Worm (Caenorhabditis elegans): ENCODE results near the gene W09H1.3.
A peak's percentile ranks its signal among the peaks of the same experiment; 100 is the strongest.

The W09H1.3 gene

DNA sequence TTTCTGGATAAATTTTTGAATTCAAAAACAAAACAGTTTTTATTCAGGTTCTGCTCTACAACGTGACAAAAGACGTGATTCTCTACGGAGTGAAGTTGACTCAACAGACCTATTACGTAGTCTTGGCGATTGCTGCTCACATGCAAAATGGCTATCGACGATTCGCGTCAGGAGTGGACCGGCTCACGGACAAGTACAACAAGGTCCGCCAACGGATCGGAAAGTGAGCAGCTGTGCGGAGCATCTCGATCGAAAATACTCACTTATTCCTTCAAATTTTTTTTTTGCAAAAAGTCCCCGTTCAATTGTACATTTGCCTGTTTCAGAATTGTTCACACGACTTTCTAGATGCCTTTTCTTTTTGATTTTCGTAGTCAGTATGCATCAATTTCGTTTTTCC lies 24.4 kb upstream of the W09H1.3 start:
- TF ChIP-seq mls-2 (tag; optimal IDR thresholded peaks at IDR 0.05), result no peak
- TF ChIP-seq lsy-2 (tag; optimal IDR thresholded peaks at IDR 0.05), result no peak

ce11 chrII:13163009-13163408 lies 21.2 kb upstream of the W09H1.3 start:
- no peak for TF ChIP-seq hlh-1 (tag; optimal IDR thresholded peaks at IDR 0.05)
- TF ChIP-seq sptf-1 (tag; optimal IDR thresholded peaks at IDR 0.05), result no peak
- no peak for TF ChIP-seq lin-13 (tag; optimal IDR thresholded peaks at IDR 0.05)
- no peak for TF ChIP-seq elt-1 (tag; optimal IDR thresholded peaks at IDR 0.05; ENCODE audit: borderline replicate concordance, insufficient read depth)
- TF ChIP-seq ceh-43 (GFP tag; optimal IDR thresholded peaks at IDR 0.05), result no peak
- TF ChIP-seq nhr-28 (tag; optimal IDR thresholded peaks at IDR 0.05), result no peak
- TF ChIP-seq M03D4.4 (tag; optimal IDR thresholded peaks at IDR 0.05), result no peak
- no peak for TF ChIP-seq flh-1 (GFP tag; optimal IDR thresholded peaks at IDR 0.05)
- no peak for TF ChIP-seq zip-8 (tag; optimal IDR thresholded peaks at IDR 0.05)
- no peak for TF ChIP-seq nhr-237 (tag; optimal IDR thresholded peaks at IDR 0.05)
- TF ChIP-seq ztf-11 (tag; optimal IDR thresholded peaks at IDR 0.05), result no peak
- TF ChIP-seq ces-1 (GFP tag; optimal IDR thresholded peaks at IDR 0.05), result no peak
- no peak for TF ChIP-seq nhr-76 (tag; optimal IDR thresholded peaks at IDR 0.05)
- no peak for TF ChIP-seq unc-62 (GFP tag; optimal IDR thresholded peaks at IDR 0.05)
- no peak for TF ChIP-seq pha-4 (tag; optimal IDR thresholded peaks at IDR 0.05)

DNA sequence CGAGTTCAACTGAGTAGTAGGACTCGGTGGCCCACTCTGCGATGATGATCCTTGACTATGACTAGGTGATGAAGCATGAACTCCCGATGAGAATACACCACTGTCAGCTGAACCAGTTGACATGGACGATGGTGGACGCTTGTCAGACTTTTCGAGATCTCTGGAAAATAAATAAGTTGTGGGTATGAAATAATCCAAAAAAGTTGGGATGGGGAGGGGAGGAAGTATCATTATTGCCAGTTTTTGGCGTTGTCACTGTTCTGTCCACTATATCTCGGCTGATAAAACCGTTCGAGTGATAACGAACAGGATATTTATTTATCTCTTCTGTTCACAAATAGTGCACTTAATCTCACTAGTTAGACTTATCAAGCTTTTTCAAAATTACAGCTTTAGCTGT lies 20.2 kb upstream of the W09H1.3 start:
- TF ChIP-seq pha-4 (tag; optimal IDR thresholded peaks at IDR 0.05), result no peak
- TF ChIP-seq blmp-1 (tag; optimal IDR thresholded peaks at IDR 0.05), result no peak
- TF ChIP-seq nhr-237 (tag; optimal IDR thresholded peaks at IDR 0.05), result no peak
- TF ChIP-seq lin-13 (tag; optimal IDR thresholded peaks at IDR 0.05), result no peak
- TF ChIP-seq ceh-83 (GFP tag; optimal IDR thresholded peaks at IDR 0.05), result no peak
- TF ChIP-seq zip-8 (tag; optimal IDR thresholded peaks at IDR 0.05), result no peak
- no peak for TF ChIP-seq ztf-11 (tag; optimal IDR thresholded peaks at IDR 0.05)
- no peak for TF ChIP-seq nhr-76 (tag; optimal IDR thresholded peaks at IDR 0.05)
- TF ChIP-seq drap-1 (GFP tag; optimal IDR thresholded peaks at IDR 0.05), result no peak
- TF ChIP-seq unc-120 (tag; optimal IDR thresholded peaks at IDR 0.05; ENCODE audit: poor library complexity, severe bottlenecking), result no peak

DNA sequence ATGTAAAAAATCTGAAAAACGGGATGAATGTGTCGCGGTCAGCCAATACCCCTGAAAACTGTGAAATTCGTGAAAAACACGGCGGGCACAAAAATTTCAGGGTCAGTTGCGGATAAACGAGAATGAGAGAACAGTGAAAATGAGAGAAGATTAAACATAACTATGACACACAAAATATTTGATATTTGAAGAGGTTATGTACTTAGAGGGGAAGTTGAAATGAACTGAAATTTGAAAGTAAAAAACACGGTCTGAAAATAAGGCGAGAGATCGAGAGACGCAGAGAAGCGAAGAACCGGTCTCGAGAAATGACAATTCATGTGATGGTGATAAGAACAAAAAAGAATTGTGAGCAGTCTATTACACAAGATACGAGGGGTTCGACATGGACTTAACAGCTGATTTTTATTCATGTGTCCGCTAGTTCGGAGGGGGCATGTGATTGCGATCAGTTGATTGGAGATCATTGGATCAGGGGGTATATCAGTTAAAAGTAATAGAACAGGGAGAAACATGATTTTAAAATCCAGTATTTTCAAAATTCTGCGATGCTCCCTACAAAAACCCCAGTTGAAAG lies 18.5 kb upstream of the W09H1.3 start, which contains the start of gene moe-3:
TSS of gene moe-3 (minus strand) at position 51 of the 577 bp plus-strand sequence.
- TF ChIP-seq zip-8 (tag; optimal IDR thresholded peaks at IDR 0.05) (no peak), ceh-39 (tag; optimal IDR thresholded peaks at IDR 0.05) (no peak), flh-1 (GFP tag; optimal IDR thresholded peaks at IDR 0.05) (no peak), nhr-2 (tag; optimal IDR thresholded peaks at IDR 0.05) (no peak), nhr-28 (tag; optimal IDR thresholded peaks at IDR 0.05) (no peak), ceh-83 (GFP tag; optimal IDR thresholded peaks at IDR 0.05) (no peak)

DNA sequence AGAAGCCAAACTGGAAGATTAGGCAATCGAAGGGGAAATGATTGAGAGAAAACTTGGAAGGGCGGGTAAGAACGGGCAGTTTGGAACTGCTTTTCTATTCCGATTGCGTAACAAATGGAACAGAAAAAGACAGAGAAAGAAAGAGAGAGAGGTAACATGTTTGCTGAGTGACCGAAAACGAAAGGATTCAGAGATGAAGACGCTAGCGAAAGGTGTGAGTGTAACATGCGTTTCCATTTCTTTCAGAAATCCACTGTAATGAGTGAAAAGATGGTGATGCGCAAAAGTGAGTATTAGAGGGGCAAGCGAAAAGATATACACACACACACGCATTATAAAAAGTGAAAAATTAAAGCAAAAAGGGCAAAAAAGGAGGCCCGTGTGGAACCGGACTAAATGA lies 16.7 kb upstream of the W09H1.3 start:
- no peak for TF ChIP-seq tbx-8 (GFP tag; optimal IDR thresholded peaks at IDR 0.05)
- TF ChIP-seq ceh-83 (GFP tag; optimal IDR thresholded peaks at IDR 0.05), result no peak
- TF ChIP-seq ham-2 (GFP tag; optimal IDR thresholded peaks at IDR 0.05), result no peak
- no peak for TF ChIP-seq elt-1 (tag; optimal IDR thresholded peaks at IDR 0.05; ENCODE audit: borderline replicate concordance, insufficient read depth)
- TF ChIP-seq snpc-4 (tag; optimal IDR thresholded peaks at IDR 0.05), result no peak
- no peak for TF ChIP-seq bed-3 (GFP tag; optimal IDR thresholded peaks at IDR 0.05)
- no peak for TF ChIP-seq cnd-1 (tag; optimal IDR thresholded peaks at IDR 0.05)
- no peak for TF ChIP-seq pha-4 (tag; optimal IDR thresholded peaks at IDR 0.05)
- TF ChIP-seq nhr-237 (tag; optimal IDR thresholded peaks at IDR 0.05), result no peak
- TF ChIP-seq lin-32 (GFP tag; optimal IDR thresholded peaks at IDR 0.05), result no peak
- TF ChIP-seq zip-8 (tag; optimal IDR thresholded peaks at IDR 0.05), result peak; percentile 32
- no peak for TF ChIP-seq elt-3 (tag; optimal IDR thresholded peaks at IDR 0.05)
- no peak for TF ChIP-seq nhr-76 (tag; optimal IDR thresholded peaks at IDR 0.05)
- TF ChIP-seq blmp-1 (tag; optimal IDR thresholded peaks at IDR 0.05), result peak; percentile 79
- no peak for TF ChIP-seq nhr-12 (tag; optimal IDR thresholded peaks at IDR 0.05)
- no peak for TF ChIP-seq mab-5 (tag; optimal IDR thresholded peaks at IDR 0.05)
- no peak for TF ChIP-seq M03D4.4 (tag; optimal IDR thresholded peaks at IDR 0.05)
